Fruit fly (Drosophila melanogaster) whole organism, embryonic: ENCODE results near the gene pr.

Experiments used
- Aef1 ChIP-seq: fragments of 200-800 bp; sonication (Bioruptor generic); IDR thresholded peaks from 3 replicates; pipeline ENCODE4 v1.3.6; 2022; ENCODE audit warnings: missing biosample characterization, missing genetic modification characterization
- Atf3 ChIP-seq: fragments of 200-800 bp; sonication (Bioruptor generic); optimal IDR thresholded peaks from 3 replicates; lab custom pipeline; 2016; ENCODE audit warnings: missing biosample characterization, missing genetic modification characterization
- C15 ChIP-seq: fragments of 200-800 bp; sonication (Bioruptor generic); IDR thresholded peaks from 3 replicates; pipeline ENCODE4 v1.3.6; 2022; ENCODE audit warnings: missing biosample characterization, missing genetic modification characterization
- CG1024 ChIP-seq: fragments of 200-800 bp; sonication (Bioruptor generic); IDR thresholded peaks from 2 replicates; pipeline ENCODE4 v1.3.6; 2022; ENCODE audit warnings: missing biosample characterization, missing genetic modification characterization
- CG11723 ChIP-seq: fragments of 200-800 bp; sonication (Bioruptor generic); optimal IDR thresholded peaks from 2 replicates; lab custom pipeline; 2017; ENCODE audit warnings: missing biosample characterization, mild to moderate bottlenecking, missing genetic modification characterization
- CG1233 ChIP-seq: fragments of 200-800 bp; sonication (Bioruptor generic); optimal IDR thresholded peaks from 4 replicates; lab custom pipeline; 2018; ENCODE audit warnings: missing biosample characterization, mild to moderate bottlenecking, missing genetic modification characterization
- CG13424 ChIP-seq: fragments of 200-800 bp; sonication (Bioruptor generic); optimal IDR thresholded peaks from 2 replicates; lab custom pipeline; 2019; ENCODE audit warnings: missing biosample characterization, mild to moderate bottlenecking, missing genetic modification characterization, moderate library complexity
- CG1832 ChIP-seq: fragments of 200-800 bp; sonication (Bioruptor generic); optimal IDR thresholded peaks from 2 replicates; lab custom pipeline; 2017; ENCODE audit warnings: missing biosample characterization, mild to moderate bottlenecking, missing genetic modification characterization, inconsistent platforms
- CG2712 ChIP-seq: fragments of 200-800 bp; optimal IDR thresholded peaks from 3 replicates; lab custom pipeline; 2019; ENCODE audit warnings: missing biosample characterization, mild to moderate bottlenecking, missing genetic modification characterization, moderate library complexity
- CG30431 ChIP-seq: fragments of 200-800 bp; sonication (Bioruptor generic); optimal IDR thresholded peaks from 2 replicates; lab custom pipeline; 2017; ENCODE audit warnings: missing biosample characterization, missing genetic modification characterization
- CG31441 ChIP-seq: fragments of 200-800 bp; sonication (Bioruptor generic); IDR thresholded peaks from 2 replicates; pipeline ENCODE4 v1.3.6; 2022; ENCODE audit warnings: missing biosample characterization, missing genetic modification characterization
- CG4707 ChIP-seq: fragments of 200-800 bp; sonication (Bioruptor generic); optimal IDR thresholded peaks from 2 replicates; lab custom pipeline; 2018; ENCODE audit warnings: missing biosample characterization, mild to moderate bottlenecking, missing genetic modification characterization, moderate library complexity
- CG6813 ChIP-seq: fragments of 200-800 bp; sonication (Bioruptor generic); optimal IDR thresholded peaks from 2 replicates; lab custom pipeline; 2017; ENCODE audit warnings: missing biosample characterization, missing genetic modification characterization, mild to moderate bottlenecking, moderate library complexity, missing genetic modification reagents
- CG7271 ChIP-seq: fragments of 200-800 bp; sonication (Bioruptor generic); optimal IDR thresholded peaks from 2 replicates; lab custom pipeline; 2018; ENCODE audit warnings: missing biosample characterization, mild to moderate bottlenecking, missing genetic modification characterization, moderate library complexity
- CG7928 ChIP-seq: fragments of 200-800 bp; sonication (Bioruptor generic); optimal IDR thresholded peaks from 2 replicates; lab custom pipeline; 2017; ENCODE audit warnings: missing biosample characterization, mild to moderate bottlenecking, missing genetic modification characterization
- Camta ChIP-seq: fragments of 200-800 bp; sonication (Bioruptor generic); optimal IDR thresholded peaks from 2 replicates; lab custom pipeline; 2016; ENCODE audit warnings: missing biosample characterization, missing genetic modification characterization
- Chrac-16 ChIP-seq: fragments of 200-800 bp; sonication (Bioruptor generic); optimal IDR thresholded peaks from 3 replicates; lab custom pipeline; 2016; ENCODE audit warnings: missing biosample characterization, missing genetic modification characterization
- CkIIα-i1 ChIP-seq: fragments of 200-800 bp; sonication (Bioruptor generic); IDR thresholded peaks from 2 replicates; pipeline ENCODE4 v1.3.6; 2022; ENCODE audit warnings: missing biosample characterization, missing genetic modification characterization
- CoRest ChIP-seq: fragments of 200-800 bp; sonication (Bioruptor generic); optimal IDR thresholded peaks from 3 replicates; lab custom pipeline; 2018; ENCODE audit warnings: missing biosample characterization, mild to moderate bottlenecking, missing genetic modification characterization, moderate library complexity
- Dref ChIP-seq: fragments of 200-800 bp; sonication (Bioruptor generic); IDR thresholded peaks from 2 replicates; pipeline ENCODE4 v1.3.6; 2022; ENCODE audit warnings: missing biosample characterization, missing genetic modification characterization
- Ets97D ChIP-seq: fragments of 200-800 bp; sonication (Bioruptor generic); optimal IDR thresholded peaks from 3 replicates; lab custom pipeline; 2016; ENCODE audit warnings: missing biosample characterization, missing genetic modification characterization
- Gsc ChIP-seq: fragments of 200-800 bp; sonication (Bioruptor generic); IDR thresholded peaks from 2 replicates; pipeline ENCODE4 v1.3.6; 2022; ENCODE audit warnings: missing biosample characterization, missing genetic modification characterization
- H15 ChIP-seq: fragments of 200-800 bp; sonication (Bioruptor generic); IDR thresholded peaks from 3 replicates; pipeline ENCODE4 v1.3.6; 2022; ENCODE audit warnings: missing biosample characterization, missing genetic modification characterization
- HLH4C ChIP-seq: fragments of 200-800 bp; sonication (Bioruptor generic); IDR thresholded peaks from 3 replicates; pipeline ENCODE4 v1.3.6; 2022; ENCODE audit warnings: missing biosample characterization, missing genetic modification characterization; ENCODE audit not compliant: partially characterized antibody
- Kr ChIP-seq: fragments of 200-800 bp; sonication (Bioruptor generic); optimal IDR thresholded peaks from 2 replicates; lab custom pipeline; 2017; ENCODE audit warnings: missing biosample characterization, mild to moderate bottlenecking, missing genetic modification characterization
- NFAT ChIP-seq: fragments of 200-800 bp; sonication (Bioruptor generic); IDR thresholded peaks from 2 replicates; pipeline ENCODE4 v1.3.6; 2022; ENCODE audit warnings: missing biosample characterization, missing genetic modification characterization
- Opbp ChIP-seq: fragments of 200-800 bp; sonication (Bioruptor generic); IDR thresholded peaks from 3 replicates; pipeline ENCODE4 v1.3.6; 2022; ENCODE audit warnings: missing biosample characterization, missing genetic modification characterization; ENCODE audit not compliant: partially characterized antibody
- Poxn ChIP-seq: fragments of 200-800 bp; sonication (Bioruptor generic); IDR thresholded peaks from 2 replicates; pipeline ENCODE4 v1.3.6; 2022; ENCODE audit warnings: missing biosample characterization, missing genetic modification characterization
- Rx ChIP-seq: fragments of 200-800 bp; sonication (Bioruptor generic); IDR thresholded peaks from 2 replicates; pipeline ENCODE4 v1.3.6; 2022; ENCODE audit warnings: missing biosample characterization, missing genetic modification characterization
- Stat92E ChIP-seq, 3 experiments: fragments of >200 bp in 2 of 3; fragments of 200-800 bp in 1 of 3; sonication (Bioruptor generic) in 1 of 3; optimal IDR thresholded peaks; 2 replicates each; lab custom pipeline; 2017 to 2019; ENCODE audit warnings: missing biosample characterization in 3 of 3, missing genetic modification characterization in 3 of 3, mild to moderate bottlenecking in 1 of 3, moderate library complexity in 1 of 3
- Xbp1 ChIP-seq: fragments of 200-800 bp; sonication (Bioruptor generic); optimal IDR thresholded peaks from 3 replicates; lab custom pipeline; 2016; ENCODE audit warnings: missing biosample characterization, mild to moderate bottlenecking, missing genetic modification characterization
- ac ChIP-seq: fragments of 200-800 bp; sonication (Bioruptor generic); optimal IDR thresholded peaks from 3 replicates; lab custom pipeline; 2017; ENCODE audit warnings: missing biosample characterization, mild to moderate bottlenecking, missing genetic modification characterization
- bowl ChIP-seq: fragments of 200-800 bp; sonication (Bioruptor generic); IDR thresholded peaks from 2 replicates; pipeline ENCODE4 v1.3.6; 2022; ENCODE audit warnings: missing biosample characterization, missing genetic modification characterization
- ci ChIP-seq: fragments of 200-800 bp; sonication (Bioruptor generic); IDR thresholded peaks from 3 replicates; pipeline ENCODE4 v1.3.6; 2022; ENCODE audit warnings: missing biosample characterization, missing genetic modification characterization
- dati ChIP-seq: fragments of 200-800 bp; sonication (Bioruptor generic); IDR thresholded peaks from 2 replicates; pipeline ENCODE4 v1.3.6; 2022; ENCODE audit warnings: missing biosample characterization, missing genetic modification characterization
- fd102C ChIP-seq: fragments of 200-800 bp; sonication (Bioruptor generic); optimal IDR thresholded peaks from 2 replicates; lab custom pipeline; 2018; ENCODE audit warnings: missing biosample characterization, mild to moderate bottlenecking, missing genetic modification characterization, moderate library complexity
- hkb ChIP-seq, 2 experiments: fragments of 200-800 bp in 1 of 2; fragments of >200 bp in 1 of 2; sonication (Bioruptor generic) in 1 of 2; IDR thresholded peaks in 1 of 2; optimal IDR thresholded peaks in 1 of 2; 2 replicates each; pipeline versions ENCODE4 v1.3.6 to Lab custom; 2017 to 2022; ENCODE audit warnings: missing biosample characterization in 1 of 2, missing genetic modification characterization in 1 of 2
- ind ChIP-seq: fragments of 200-800 bp; sonication (Bioruptor generic); optimal IDR thresholded peaks from 3 replicates; lab custom pipeline; 2016; ENCODE audit warnings: missing biosample characterization, missing genetic modification characterization
- klu ChIP-seq: fragments of 200-800 bp; sonication (Bioruptor generic); IDR thresholded peaks from 2 replicates; pipeline ENCODE4 v1.3.6; 2022; ENCODE audit warnings: missing biosample characterization, missing genetic modification characterization
- mam ChIP-seq: fragments of 200-800 bp; sonication (Bioruptor generic); optimal IDR thresholded peaks from 3 replicates; lab custom pipeline; 2016; ENCODE audit warnings: missing biosample characterization, missing genetic modification characterization
- pfk ChIP-seq: fragments of 200-800 bp; sonication (Bioruptor generic); optimal IDR thresholded peaks from 2 replicates; lab custom pipeline; 2018; ENCODE audit warnings: missing biosample characterization, mild to moderate bottlenecking, missing genetic modification characterization, moderate library complexity
- pho ChIP-seq: fragments of 200-800 bp; sonication (Bioruptor generic); optimal IDR thresholded peaks from 2 replicates; lab custom pipeline; 2016; ENCODE audit warnings: missing biosample characterization, missing genetic modification characterization
- pros ChIP-seq: fragments of 200-800 bp; sonication (Bioruptor generic); optimal IDR thresholded peaks from 3 replicates; lab custom pipeline; 2019; ENCODE audit warnings: missing biosample characterization, mild to moderate bottlenecking, missing genetic modification characterization, moderate library complexity
- psq ChIP-seq: fragments of 200-800 bp; sonication (Bioruptor generic); optimal IDR thresholded peaks from 2 replicates; lab custom pipeline; 2017; ENCODE audit warnings: missing biosample characterization, missing genetic modification characterization
- pum ChIP-seq: fragments of 200-800 bp; sonication (Bioruptor generic); optimal IDR thresholded peaks from 2 replicates; lab custom pipeline; 2016; ENCODE audit warnings: missing biosample characterization, missing genetic modification characterization
- ssp ChIP-seq: fragments of 200-800 bp; sonication (Bioruptor generic); IDR thresholded peaks from 2 replicates; pipeline ENCODE4 v1.3.6; 2022; ENCODE audit warnings: missing biosample characterization, missing genetic modification characterization
- tgo ChIP-seq: fragments of 200-800 bp; sonication (Bioruptor generic); IDR thresholded peaks from 3 replicates; pipeline ENCODE4 v1.3.6; 2022; ENCODE audit warnings: missing biosample characterization, missing genetic modification characterization
- vnd ChIP-seq: fragments of 200-800 bp; sonication (Bioruptor generic); IDR thresholded peaks from 3 replicates; pipeline ENCODE4 v1.3.6; 2022; ENCODE audit warnings: missing biosample characterization, missing genetic modification characterization; ENCODE audit not compliant: partially characterized antibody

The pr gene

dm6 chr2L:20120388-20121232 is 45.4 kb upstream of the pr start (continued):
- TF ChIP-seq dati (GFP tag; lab: Robert Waterston, UW) = peak; percentile 84
- peak; percentile 71 for TF ChIP-seq CG1233
- TF ChIP-seq ssp = peak; percentile 88
- peak; percentile 89 for TF ChIP-seq tgo (GFP tag; lab: Robert Waterston, UW)
- TF ChIP-seq vnd (GFP tag; lab: Robert Waterston, UW) = peak; percentile 74
- no peak for TF ChIP-seq Kr (GFP tag; lab: Kevin White, UChicago)
- peak; percentile 94 for TF ChIP-seq CG1024 (GFP tag; lab: Robert Waterston, UW)
- TF ChIP-seq Camta (GFP tag; lab: Kevin White, UChicago) = peak; percentile 92
- TF ChIP-seq CG13424 (tag; lab: Kevin White, UChicago) = peak; percentile 79
- peak; percentile 51 for TF ChIP-seq CG6813
- TF ChIP-seq H15 (GFP tag; lab: Robert Waterston, UW) = peak; percentile 95
- TF ChIP-seq NFAT (GFP tag; lab: Robert Waterston, UW) = peak; percentile 99
- TF ChIP-seq Ets97D (GFP tag; lab: Kevin White, UChicago) = peak; percentile 54
- TF ChIP-seq Stat92E (GFP tag; optimal IDR thresholded peaks at IDR 0.05; lab: Kevin White, UChicago) = no peak
- peak; percentile 75 for TF ChIP-seq CoRest
- TF ChIP-seq Poxn = peak; percentile 43; the same call in 1 of the 2 replicates
- peak; percentile 19 for TF ChIP-seq CG11723
- TF ChIP-seq pros (GFP tag; lab: Kevin White, UChicago) = no peak
- TF ChIP-seq CG7271 = no peak
- peak; percentile 92 for TF ChIP-seq Rx (GFP tag; lab: Robert Waterston, UW)
- no peak; the same call in 1 of the 2 replicates for TF ChIP-seq bowl (GFP tag; lab: Robert Waterston, UW)
- peak; percentile 97 for TF ChIP-seq Chrac-16 (GFP tag; lab: Kevin White, UChicago)
- peak; percentile 97 for TF ChIP-seq ci (GFP tag; lab: Robert Waterston, UW)
- TF ChIP-seq CG4707 (GFP tag; lab: Kevin White, UChicago) = peak; percentile 41
- TF ChIP-seq psq = peak; percentile 80
- peak; percentile 77 for TF ChIP-seq klu (GFP tag; lab: Robert Waterston, UW)
- TF ChIP-seq Opbp (GFP tag; lab: Robert Waterston, UW) = peak; percentile 79
- TF ChIP-seq CG7928 (GFP tag; lab: Kevin White, UChicago) = no peak
- peak; percentile 95 for TF ChIP-seq mam (GFP tag; lab: Kevin White, UChicago)
- TF ChIP-seq ind (GFP tag; lab: Kevin White, UChicago) = peak; percentile 90
- peak; percentile 92 for TF ChIP-seq Gsc
- TF ChIP-seq fd102C (GFP tag; lab: Kevin White, UChicago) = peak; percentile 31
- peak; percentile 96 for TF ChIP-seq pum
- peak; percentile 0 for TF ChIP-seq ac (GFP tag; lab: Kevin White, UChicago)
- peak; percentile 83 for TF ChIP-seq CG31441 (GFP tag; lab: Robert Waterston, UW)
- peak; percentile 79 for TF ChIP-seq pho (GFP tag; lab: Kevin White, UChicago)
- peak; percentile 91 for TF ChIP-seq Atf3 (GFP tag; lab: Kevin White, UChicago)
- TF ChIP-seq CG2712 (tag; lab: Kevin White, UChicago) = peak; percentile 80
- peak; percentile 28; the same call in 1 of the 2 replicates for TF ChIP-seq CkIIα-i1
- TF ChIP-seq Dref (GFP tag; lab: Robert Waterston, UW) = peak; percentile 56
- TF ChIP-seq Aef1 = peak; percentile 94
- TF ChIP-seq CG1832 (GFP tag; lab: Kevin White, UChicago) = no peak
- peak; percentile 45 for TF ChIP-seq pfk (GFP tag; lab: Kevin White, UChicago)
- TF ChIP-seq Xbp1 (GFP tag; lab: Kevin White, UChicago) = peak; percentile 98
- peak; percentile 80 for TF ChIP-seq hkb (optimal IDR thresholded peaks at IDR 0.05; lab: Kevin White, UChicago)
- no peak; the same call in 1 of the 2 replicates for TF ChIP-seq hkb (GFP tag; IDR thresholded peaks at IDR 0.05; lab: Robert Waterston, UW)
- peak; percentile 65; the same call in 2 of the 3 replicates for TF ChIP-seq HLH4C (GFP tag; lab: Robert Waterston, UW)
- TF ChIP-seq CG30431 = peak; percentile 91
- 0 out of 3 replicates have a peak, but pooled peaks have one; percentile 39 for TF ChIP-seq C15
